Fruit fly (Drosophila melanogaster) Kc167 (cell line): Measurements from ENCODE around the gene Samuel.

ENCODE experiments used
- Myc ChIP-seq: fragments of >200 bp; optimal IDR thresholded peaks from 2 replicates; lab custom pipeline; 2017; ENCODE audit warnings: missing external identifiers
- Sin3A ChIP-seq: fragments of >200 bp; optimal IDR thresholded peaks from 2 replicates; lab custom pipeline; 2018; ENCODE audit warnings: missing external identifiers
- h ChIP-seq: fragments of >200 bp; optimal IDR thresholded peaks from 3 replicates; lab custom pipeline; 2018; ENCODE audit warnings: missing external identifiers
- insv ChIP-seq: fragments of >200 bp; optimal IDR thresholded peaks from 3 replicates; lab custom pipeline; 2018; ENCODE audit warnings: missing external identifiers
- psq ChIP-seq: fragments of >200 bp; optimal IDR thresholded peaks from 2 replicates; lab custom pipeline; 2017; ENCODE audit warnings: missing external identifiers
- ttk ChIP-seq: sonication (Bioruptor generic); optimal IDR thresholded peaks from 2 replicates; lab custom pipeline; 2017; ENCODE audit warnings: missing external identifiers

Samuel gene

DNA sequence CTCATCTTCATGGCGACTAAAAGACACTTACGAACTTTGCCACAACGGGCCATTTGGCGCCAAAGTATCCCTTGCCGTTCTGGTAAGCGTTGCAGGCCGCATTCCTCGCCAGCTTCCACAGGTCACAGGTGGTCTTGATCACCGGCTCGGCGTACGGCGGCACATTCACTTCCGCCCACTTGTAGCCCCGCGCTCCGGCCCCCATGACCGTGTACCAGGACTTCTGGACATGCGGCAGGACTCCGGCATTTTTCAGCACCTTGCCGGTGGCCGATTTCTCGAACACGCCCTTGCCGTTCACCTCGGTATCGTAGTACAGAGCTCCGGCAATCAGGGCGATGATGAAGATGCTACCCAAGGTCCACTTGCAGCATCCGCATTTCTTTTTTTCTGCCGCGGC, 100.8 kb downstream of the Samuel start:
- TF ChIP-seq Myc (lab: Kevin White, UChicago): no peak
- no peak for TF ChIP-seq Sin3A
- TF ChIP-seq insv (lab: Kevin White, UChicago): no peak
- no peak for TF ChIP-seq ttk (lab: Kevin White, UChicago)
- TF ChIP-seq h: no peak
- TF ChIP-seq psq: no peak

DNA sequence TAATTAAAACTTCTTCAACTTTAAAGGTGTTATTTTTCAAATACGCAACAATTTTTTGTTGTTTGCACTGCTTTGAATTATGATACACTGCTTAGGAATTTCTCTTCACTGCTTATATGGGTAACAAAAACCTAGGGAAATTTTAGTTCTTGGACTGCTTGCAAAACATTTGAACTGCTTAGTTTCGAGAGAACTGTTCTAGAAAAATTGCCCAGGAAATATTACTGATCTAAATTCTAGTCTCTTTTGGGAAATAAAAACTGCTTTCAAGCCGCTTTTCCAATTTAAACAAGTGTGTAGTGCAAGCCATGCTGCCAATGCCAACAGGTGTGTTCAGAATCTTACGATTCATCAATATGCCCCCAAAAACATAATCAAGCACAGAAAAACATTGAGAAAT, 102.3 kb downstream of the Samuel start:
- TF ChIP-seq h (no peak), insv (lab: Kevin White, UChicago) (no peak), ttk (lab: Kevin White, UChicago) (no peak), Myc (lab: Kevin White, UChicago) (no peak), psq (no peak)

DNA sequence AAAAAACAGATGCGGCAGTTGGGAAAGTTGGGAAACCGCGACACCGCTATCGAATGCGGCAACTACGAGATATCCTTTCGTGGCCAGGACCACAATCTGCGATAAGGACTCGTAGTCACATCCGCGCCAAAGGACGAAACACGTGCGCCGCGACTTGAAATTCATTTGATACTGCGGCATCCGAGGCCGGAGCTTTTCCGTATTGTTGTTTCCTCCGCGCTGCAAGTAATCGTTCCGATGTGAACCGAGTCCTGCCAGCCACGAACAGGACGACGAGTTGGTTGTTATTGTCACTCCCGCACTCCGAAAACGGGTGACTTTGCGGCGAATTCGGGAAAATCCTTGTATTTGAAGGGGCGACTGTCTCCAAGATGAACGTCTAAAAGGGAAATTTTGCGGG, 102.8 kb downstream of the Samuel start, which contains the start of gene dpr2:
dpr2 (minus strand) TSS at position 175 of the 400 bp plus-strand sequence.
- TF ChIP-seq Myc (lab: Kevin White, UChicago): no peak
